Worm (Caenorhabditis elegans) whole organism, early embryonic: Measurements from ENCODE around the gene ben-1.

Experiments
- B0310.2 ChIP-seq: sonication (generic microtip); optimal IDR thresholded peaks from 2 replicates; lab custom pipeline; 2016; ENCODE audit warnings: mild to moderate bottlenecking, missing genetic modification characterization, missing compliant biosample characterization
- F13C5.2 ChIP-seq: sonication (generic microtip); optimal IDR thresholded peaks from 2 replicates; lab custom pipeline; 2017; ENCODE audit warnings: mild to moderate bottlenecking, missing genetic modification characterization, inconsistent platforms, missing compliant biosample characterization
- aly-1 ChIP-seq: sonication (generic microtip); optimal IDR thresholded peaks from 2 replicates; lab custom pipeline; 2016; ENCODE audit warnings: missing genetic modification characterization, missing compliant biosample characterization
- ama-1 ChIP-seq: fragments of 150-350 bp; optimal IDR thresholded peaks from 2 replicates; lab custom pipeline; 2014
- ceh-13 ChIP-seq: fragments of 200-800 bp; sonication (Bioruptor generic); optimal IDR thresholded peaks from 2 replicates; lab custom pipeline; 2018; ENCODE audit warnings: mild to moderate bottlenecking, missing genetic modification characterization, missing compliant biosample characterization
- ceh-36 ChIP-seq: sonication (generic microtip); optimal IDR thresholded peaks from 2 replicates; lab custom pipeline; 2016; ENCODE audit warnings: missing genetic modification characterization, inconsistent platforms, missing compliant biosample characterization
- ets-7 ChIP-seq: sonication (generic microtip); optimal IDR thresholded peaks from 2 replicates; lab custom pipeline; 2016; ENCODE audit warnings: missing genotype, missing genetic modification characterization, missing compliant biosample characterization
- flt-1 ChIP-seq: fragments of 200-800 bp; sonication (Bioruptor generic); IDR thresholded peaks from 2 replicates; pipeline ENCODE4 v1.3.6; 2022; ENCODE audit warnings: missing genetic modification characterization, missing compliant biosample characterization
- hmbx-1 ChIP-seq: sonication (generic microtip); optimal IDR thresholded peaks from 2 replicates; lab custom pipeline; 2016; ENCODE audit warnings: mild to moderate bottlenecking, missing genetic modification characterization, missing compliant biosample characterization
- hmg-4 ChIP-seq: fragments of 200-800 bp; sonication (Bioruptor generic); optimal IDR thresholded peaks from 2 replicates; lab custom pipeline; 2018; ENCODE audit warnings: mild to moderate bottlenecking, missing genetic modification characterization, missing compliant biosample characterization
- hnd-1 ChIP-seq: sonication (generic microtip); optimal IDR thresholded peaks from 2 replicates; lab custom pipeline; 2016; ENCODE audit warnings: missing genetic modification characterization, missing compliant biosample characterization
- pes-1 ChIP-seq: fragments of 200-800 bp; sonication (Bioruptor generic); IDR thresholded peaks from 2 replicates; pipeline ENCODE4 v1.3.6; 2022; ENCODE audit warnings: missing genetic modification reagents, missing genetic modification characterization, missing compliant biosample characterization
- scrt-1 ChIP-seq: fragments of 200-800 bp; sonication (Bioruptor generic); IDR thresholded peaks from 2 replicates; pipeline ENCODE4 v1.3.6; 2022; ENCODE audit warnings: missing genetic modification characterization, missing compliant biosample characterization
- sea-1 ChIP-seq: fragments of 200-800 bp; sonication (Bioruptor generic); conservative IDR thresholded peaks from 2 replicates; pipeline ENCODE4 v1.3.6; 2022; ENCODE audit warnings: missing genetic modification characterization, missing compliant biosample characterization
- tbx-11 ChIP-seq: fragments of 200-800 bp; sonication (Bioruptor generic); IDR thresholded peaks from 2 replicates; pipeline ENCODE4 v1.3.6; 2022; ENCODE audit warnings: missing genetic modification characterization, missing compliant biosample characterization
- tbx-37 ChIP-seq: fragments of 200-800 bp; sonication (Bioruptor generic); conservative IDR thresholded peaks from 2 replicates; pipeline ENCODE4 v1.3.6; 2022; ENCODE audit warnings: missing genetic modification reagents, missing genetic modification characterization, missing compliant biosample characterization
- tra-4 ChIP-seq: sonication (generic microtip); optimal IDR thresholded peaks from 2 replicates; lab custom pipeline; 2017; ENCODE audit warnings: missing genetic modification characterization, missing compliant biosample characterization

Gene ben-1

ce11 chrIII:3564762-3565359 lies 23.4 kb upstream of the ben-1 start:
- TF ChIP-seq ets-7 (no peak), F13C5.2 (tag; lab: Kevin White, UChicago) (no peak), ama-1 (lab: Kevin White, UChicago) (no peak), pes-1 (no peak), flt-1 (GFP tag; lab: Robert Waterston, UW) (no peak), tbx-11 (GFP tag; lab: Robert Waterston, UW) (no peak), ceh-13 (GFP tag; lab: Kevin White, UChicago) (no peak), ceh-36 (no peak), hnd-1 (tag; lab: Kevin White, UChicago) (no peak)

DNA sequence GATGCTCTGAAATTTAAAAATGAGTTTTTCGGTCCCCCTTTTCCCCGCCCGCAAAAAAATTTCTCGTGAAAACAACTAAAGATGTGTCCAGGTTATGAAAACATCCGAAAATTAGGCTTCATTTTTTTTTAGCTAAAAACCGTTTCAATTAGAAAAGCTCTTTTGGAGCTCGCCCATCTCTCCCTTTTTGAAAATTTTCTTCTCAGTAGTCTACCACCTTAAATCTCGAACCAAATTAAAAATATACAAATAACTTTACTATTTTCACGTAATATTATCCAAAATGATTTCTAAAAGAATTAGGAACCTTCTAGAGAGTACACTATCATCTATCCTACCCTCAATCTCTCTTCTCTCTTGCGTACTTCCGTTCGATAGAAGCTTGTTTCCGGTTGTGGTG lies 20.8 kb upstream of the ben-1 start:
- TF ChIP-seq tra-4 (tag; lab: Kevin White, UChicago) (no peak), hmbx-1 (tag; lab: Kevin White, UChicago) (no peak), pes-1 (no peak), F13C5.2 (tag; lab: Kevin White, UChicago) (no peak), tbx-37 (GFP tag; lab: Robert Waterston, UW) (no peak), flt-1 (GFP tag; lab: Robert Waterston, UW) (no peak), scrt-1 (GFP tag; lab: Robert Waterston, UW) (no peak), sea-1 (no peak), B0310.2 (no peak), ceh-36 (no peak), aly-1 (no peak), ets-7 (no peak), ama-1 (lab: Kevin White, UChicago) (no peak), ceh-13 (GFP tag; lab: Kevin White, UChicago) (no peak)

- TF ChIP-seq B0310.2 (no peak), sea-1 (no peak), hmbx-1 (tag; lab: Kevin White, UChicago) (no peak), tbx-11 (GFP tag; lab: Robert Waterston, UW) (no peak), ceh-13 (GFP tag; lab: Kevin White, UChicago) (no peak), flt-1 (GFP tag; lab: Robert Waterston, UW) (no peak), tra-4 (tag; lab: Kevin White, UChicago) (no peak), ceh-36 (no peak), F13C5.2 (tag; lab: Kevin White, UChicago) (no peak), aly-1 (no peak), tbx-37 (GFP tag; lab: Robert Waterston, UW) (no peak), ets-7 (no peak), hmg-4 (GFP tag; lab: Kevin White, UChicago) (no peak), scrt-1 (GFP tag; lab: Robert Waterston, UW) (no peak), hnd-1 (tag; lab: Kevin White, UChicago) (no peak), pes-1 (no peak), ama-1 (lab: Kevin White, UChicago) (no peak)
Measured at ce11 chrIII:3560235-3560634, 18.8 kb upstream of the ben-1 start.

DNA sequence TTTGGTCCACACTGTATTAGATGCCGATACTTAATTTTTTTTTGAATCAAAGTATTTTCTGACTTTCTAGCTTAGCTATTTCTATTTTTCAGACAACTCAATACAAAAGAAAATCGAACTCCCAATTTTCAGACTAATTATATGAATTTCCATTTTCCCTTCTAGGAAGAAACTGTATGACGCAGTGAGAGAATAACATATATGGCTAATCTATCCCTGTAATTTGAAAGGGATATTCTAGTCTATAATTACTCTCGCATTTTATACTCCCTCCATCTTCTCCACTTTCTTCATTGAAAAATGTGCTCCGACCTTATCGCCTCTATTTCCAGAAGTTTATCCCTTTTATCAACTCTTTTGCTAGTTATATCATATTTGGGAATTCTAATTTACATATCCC lies 11.9 kb upstream of the ben-1 start, which contains the start of gene C54C6.4:
TSS of gene C54C6.4 (plus strand) at position 301 of the 400 bp plus-strand sequence.
- TF ChIP-seq ets-7 (no peak), tbx-37 (GFP tag; lab: Robert Waterston, UW) (no peak), hnd-1 (tag; lab: Kevin White, UChicago) (no peak), pes-1 (no peak), scrt-1 (GFP tag; lab: Robert Waterston, UW) (no peak), flt-1 (GFP tag; lab: Robert Waterston, UW) (no peak), sea-1 (no peak), B0310.2 (no peak), ceh-13 (GFP tag; lab: Kevin White, UChicago) (no peak), aly-1 (no peak), hmbx-1 (tag; lab: Kevin White, UChicago) (no peak), tbx-11 (GFP tag; lab: Robert Waterston, UW) (no peak), hmg-4 (GFP tag; lab: Kevin White, UChicago) (no peak), ceh-36 (no peak), ama-1 (lab: Kevin White, UChicago) (no peak)

- TF ChIP-seq pes-1 (no peak), sea-1 (no peak), hnd-1 (tag; lab: Kevin White, UChicago) (no peak), hmg-4 (GFP tag; lab: Kevin White, UChicago) (no peak), scrt-1 (GFP tag; lab: Robert Waterston, UW) (no peak), F13C5.2 (tag; lab: Kevin White, UChicago) (no peak), hmbx-1 (tag; lab: Kevin White, UChicago) (no peak), tra-4 (tag; lab: Kevin White, UChicago) (no peak), aly-1 (no peak), tbx-11 (GFP tag; lab: Robert Waterston, UW) (no peak), B0310.2 (no peak), ama-1 (lab: Kevin White, UChicago) (no peak), ets-7 (no peak), ceh-13 (GFP tag; lab: Kevin White, UChicago) (no peak), flt-1 (GFP tag; lab: Robert Waterston, UW) (no peak), tbx-37 (GFP tag; lab: Robert Waterston, UW) (no peak), ceh-36 (no peak)
Measured at ce11 chrIII:3550364-3550763, 8.9 kb upstream of the ben-1 start.

DNA sequence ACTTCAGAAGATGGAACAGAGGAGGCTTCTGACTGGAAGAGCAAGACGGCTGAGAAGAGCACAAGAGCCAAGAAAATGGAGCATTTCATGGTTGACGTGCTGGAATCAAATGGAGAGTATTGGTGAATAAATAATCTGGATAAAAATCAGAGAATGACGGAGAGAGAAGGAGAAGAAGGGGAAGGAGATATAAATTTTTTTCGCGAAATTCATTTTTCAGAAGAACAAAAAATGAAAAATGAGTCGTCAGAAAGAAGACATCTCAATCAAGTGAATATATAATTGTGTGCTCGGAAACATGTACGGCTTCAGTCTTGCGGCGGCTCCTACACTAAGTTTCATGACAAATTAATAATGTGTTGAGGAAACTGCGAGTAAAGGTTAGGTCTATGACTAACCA lies 8.3 kb upstream of the ben-1 start, which contains the start of gene C54C6.5:
TSS of gene C54C6.5 (minus strand) at position 101 of the 400 bp plus-strand sequence.
- TF ChIP-seq flt-1 (GFP tag; lab: Robert Waterston, UW) (no peak), hmbx-1 (tag; lab: Kevin White, UChicago) (no peak), pes-1 (no peak), F13C5.2 (tag; lab: Kevin White, UChicago) (no peak), ceh-13 (GFP tag; lab: Kevin White, UChicago) (no peak), ets-7 (no peak), B0310.2 (no peak), aly-1 (no peak), ceh-36 (no peak), tra-4 (tag; lab: Kevin White, UChicago) (no peak), tbx-37 (GFP tag; lab: Robert Waterston, UW) (no peak), scrt-1 (GFP tag; lab: Robert Waterston, UW) (no peak), hmg-4 (GFP tag; lab: Kevin White, UChicago) (no peak)

DNA sequence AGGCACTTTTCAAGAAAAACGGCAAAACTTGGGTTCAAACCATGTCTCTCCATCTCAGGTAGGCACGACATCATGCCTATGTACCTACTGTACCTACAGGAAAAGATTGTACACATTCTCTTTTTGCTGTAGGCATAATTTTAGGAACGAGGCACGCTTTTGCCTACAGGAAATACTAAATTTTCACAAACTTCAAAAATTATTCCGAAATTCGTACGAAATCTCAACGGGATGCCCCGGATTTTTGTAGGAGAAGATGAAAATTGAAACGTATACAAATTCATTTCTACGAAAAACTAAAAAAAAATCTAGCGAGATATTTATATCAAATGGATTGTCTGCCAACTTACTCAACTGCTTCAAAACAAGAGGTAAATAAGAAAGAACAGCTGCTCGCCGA lies 6.6 kb upstream of the ben-1 start, which contains the start of gene C54C6.11:
TSS of gene C54C6.11 (plus strand) at position 301 of the 400 bp plus-strand sequence.
- TF ChIP-seq tbx-37 (GFP tag; lab: Robert Waterston, UW), result no peak
- no peak for TF ChIP-seq flt-1 (GFP tag; lab: Robert Waterston, UW)
- no peak for TF ChIP-seq aly-1
- TF ChIP-seq hmg-4 (GFP tag; lab: Kevin White, UChicago), result no peak
- TF ChIP-seq ama-1 (lab: Kevin White, UChicago), result no peak
- no peak for TF ChIP-seq ceh-13 (GFP tag; lab: Kevin White, UChicago)
- TF ChIP-seq B0310.2, result no peak
- no peak for TF ChIP-seq pes-1
- TF ChIP-seq tbx-11 (GFP tag; lab: Robert Waterston, UW), result no peak
- no peak for TF ChIP-seq sea-1
- TF ChIP-seq F13C5.2 (tag; lab: Kevin White, UChicago), result no peak
- TF ChIP-seq hnd-1 (tag; lab: Kevin White, UChicago), result no peak
- TF ChIP-seq scrt-1 (GFP tag; lab: Robert Waterston, UW), result no peak
- no peak for TF ChIP-seq ets-7
- no peak for TF ChIP-seq tra-4 (tag; lab: Kevin White, UChicago)
- TF ChIP-seq hmbx-1 (tag; lab: Kevin White, UChicago), result no peak
- TF ChIP-seq ceh-36, result no peak
